Fruit fly (Drosophila melanogaster) whole organism, pupa: ENCODE measurements around the gene Ir8a.

ENCODE experiments used
- CG12605 ChIP-seq: fragments of 200-800 bp; sonication (Bioruptor generic); IDR thresholded peaks from 2 replicates; pipeline ENCODE4 v1.3.6; 2022; ENCODE audit warnings: missing biosample characterization, missing genetic modification characterization
- CG4496 ChIP-seq: fragments of 200-800 bp; sonication (Bioruptor generic); IDR thresholded peaks from 3 replicates; pipeline ENCODE4 v1.3.6; 2022; ENCODE audit warnings: missing biosample characterization, missing genetic modification characterization
- CG9948 ChIP-seq: fragments of 200-800 bp; sonication (Bioruptor generic); optimal IDR thresholded peaks from 2 replicates; lab custom pipeline; 2018; ENCODE audit warnings: missing biosample characterization, mild to moderate bottlenecking, missing genetic modification characterization, moderate library complexity
- D1 ChIP-seq: fragments of 200-800 bp; sonication (Bioruptor generic); optimal IDR thresholded peaks from 2 replicates; lab custom pipeline; 2018; ENCODE audit warnings: missing biosample characterization, mild to moderate bottlenecking, missing genetic modification characterization, moderate library complexity
- EcR ChIP-seq: fragments of 200-800 bp; sonication (Bioruptor generic); optimal IDR thresholded peaks from 3 replicates; lab custom pipeline; 2019; ENCODE audit warnings: missing biosample characterization, missing genetic modification characterization, mild to moderate bottlenecking, moderate library complexity, missing genetic modification reagents
- Pif1A ChIP-seq: fragments of 200-800 bp; sonication (Bioruptor generic); optimal IDR thresholded peaks from 3 replicates; lab custom pipeline; 2016; ENCODE audit warnings: missing biosample characterization, missing genetic modification characterization
- rn ChIP-seq: fragments of 200-800 bp; sonication (Bioruptor generic); IDR thresholded peaks from 2 replicates; pipeline ENCODE4 v1.3.6; 2022; ENCODE audit warnings: missing biosample characterization, missing genetic modification characterization

DNA sequence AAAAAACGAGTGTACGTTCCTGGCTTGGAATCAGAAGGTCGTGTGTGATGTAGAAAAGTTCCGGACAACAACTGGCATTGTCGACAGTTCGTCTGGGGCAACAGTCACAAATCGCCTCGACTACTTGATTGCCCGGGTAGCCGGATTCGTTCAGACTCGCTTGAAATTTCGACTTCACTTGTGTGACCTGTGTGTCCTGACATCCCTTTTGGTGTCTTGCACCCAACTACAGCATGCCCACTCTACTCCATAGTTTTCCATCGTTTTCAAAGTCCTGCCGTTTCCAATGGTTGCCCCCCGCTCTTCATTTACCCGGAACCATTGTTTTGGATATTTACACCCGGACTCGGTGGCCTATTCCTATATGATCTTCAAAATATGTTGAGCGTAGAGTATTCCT is 31.2 kb upstream of the Ir8a start, which contains the start of gene Erk7:
- TF ChIP-seq Pif1A (GFP tag; lab: Kevin White, UChicago) = no peak
- TF ChIP-seq D1 (tag; lab: Kevin White, UChicago) = no peak
- TF ChIP-seq EcR (GFP tag; lab: Kevin White, UChicago) = no peak
- TF ChIP-seq CG9948 = no peak
- TF ChIP-seq CG4496 (GFP tag; lab: Robert Waterston, UW) = no peak
- no peak for TF ChIP-seq rn (GFP tag; lab: Robert Waterston, UW)
- no peak for TF ChIP-seq CG12605 (GFP tag; lab: Robert Waterston, UW)
